Fruit fly (Drosophila melanogaster): ENCODE measurements around the gene Spn28Dc.

The Spn28Dc gene

DNA sequence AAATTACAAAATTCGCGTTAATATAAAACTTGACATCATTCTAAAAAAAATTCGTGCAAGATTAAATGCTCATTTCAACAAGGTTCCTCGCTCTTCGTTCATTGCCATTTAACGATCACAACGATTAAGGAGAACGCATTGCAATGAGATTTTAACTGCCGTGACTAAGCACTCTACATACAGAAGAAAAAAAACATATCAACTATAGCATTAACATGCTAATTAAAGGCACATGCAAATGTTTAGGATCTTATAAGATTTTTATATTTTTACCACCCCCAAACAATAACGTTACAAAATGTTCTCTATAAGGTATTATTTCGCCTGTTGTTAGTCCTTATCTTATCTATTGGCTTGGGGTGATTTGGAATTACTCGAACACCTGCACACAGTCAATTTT is 16.3 kb downstream of the Spn28Dc start:
- TF ChIP-seq Sp1 (GFP tag; optimal IDR thresholded peaks at IDR 0.05): no peak
- TF ChIP-seq Myc (optimal IDR thresholded peaks at IDR 0.05): no peak
- TF ChIP-seq woc (GFP tag; optimal IDR thresholded peaks at IDR 0.05): no peak
- no peak for TF ChIP-seq h (GFP tag; optimal IDR thresholded peaks at IDR 0.05)
- no peak for TF ChIP-seq pan (optimal IDR thresholded peaks at IDR 0.05)
- TF ChIP-seq CG9705 (GFP tag; optimal IDR thresholded peaks at IDR 0.05): no peak
- TF ChIP-seq Hr83 (GFP tag; optimal IDR thresholded peaks at IDR 0.05; ENCODE audit: poor library complexity, severe bottlenecking): no peak
- no peak for TF ChIP-seq Vsx2 (GFP tag; optimal IDR thresholded peaks at IDR 0.05; ENCODE audit: partially characterized antibody)
- no peak for TF ChIP-seq tai (GFP tag; optimal IDR thresholded peaks at IDR 0.05)
- no peak for TF ChIP-seq dsf (GFP tag; optimal IDR thresholded peaks at IDR 0.05; ENCODE audit: borderline replicate concordance)
- TF ChIP-seq psq (GFP tag; optimal IDR thresholded peaks at IDR 0.05): no peak
- TF ChIP-seq N (GFP tag; optimal IDR thresholded peaks at IDR 0.05): no peak

DNA sequence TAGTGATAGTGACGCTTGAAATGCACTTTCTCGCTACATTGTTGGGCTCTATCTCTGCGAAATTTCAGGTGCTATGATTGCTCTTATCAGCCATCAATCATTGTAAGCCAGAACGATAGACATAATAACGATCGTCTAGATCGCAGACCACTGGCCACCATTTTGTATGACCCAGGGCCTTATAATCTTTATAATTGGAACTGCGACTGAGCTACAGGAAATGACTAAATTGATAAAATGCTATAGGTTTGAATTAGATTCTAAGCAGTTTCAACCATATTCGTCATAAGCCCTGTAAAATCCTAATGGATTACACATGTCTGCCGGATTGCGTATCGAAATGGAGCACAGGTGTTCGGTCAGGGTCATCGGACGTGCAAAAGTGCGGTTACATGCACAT is 17.1 kb downstream of the Spn28Dc start:
- no peak for TF ChIP-seq CrebA (GFP tag; optimal IDR thresholded peaks at IDR 0.05; ENCODE audit: borderline replicate concordance)
- no peak for TF ChIP-seq N (GFP tag; optimal IDR thresholded peaks at IDR 0.05)
- TF ChIP-seq Hr78 (GFP tag; optimal IDR thresholded peaks at IDR 0.05): no peak
- TF ChIP-seq br (GFP tag; optimal IDR thresholded peaks at IDR 0.05): no peak
- no peak for TF ChIP-seq Jra (GFP tag; optimal IDR thresholded peaks at IDR 0.05)
- TF ChIP-seq CG9705 (GFP tag; optimal IDR thresholded peaks at IDR 0.05): no peak
- no peak for TF ChIP-seq foxo (GFP tag; optimal IDR thresholded peaks at IDR 0.05)
- TF ChIP-seq GATAd (GFP tag; optimal IDR thresholded peaks at IDR 0.05): no peak
- TF ChIP-seq woc (GFP tag; optimal IDR thresholded peaks at IDR 0.05): no peak
- no peak for TF ChIP-seq Vsx2 (GFP tag; optimal IDR thresholded peaks at IDR 0.05; ENCODE audit: partially characterized antibody)

DNA sequence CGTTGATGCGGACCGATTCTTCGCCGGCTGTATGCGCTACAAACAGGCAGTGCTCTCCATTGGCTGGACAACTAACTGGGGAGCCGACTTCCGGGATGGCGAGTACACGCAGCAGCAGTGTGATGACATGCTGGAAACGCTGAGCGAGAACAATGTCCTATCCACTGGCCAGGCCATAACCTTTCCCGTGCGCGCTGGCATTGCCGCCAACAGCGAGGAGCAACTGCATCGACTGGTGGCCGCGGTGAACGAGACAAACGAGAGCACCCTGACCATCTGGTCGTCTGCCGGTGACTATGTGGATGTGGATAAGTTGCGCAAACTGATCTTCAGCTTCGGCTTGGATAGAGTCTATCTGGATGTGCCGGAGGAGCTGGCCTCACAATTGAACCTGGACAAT is 20.8 kb downstream of the Spn28Dc start:
- TF ChIP-seq Dif (GFP tag; optimal IDR thresholded peaks at IDR 0.05; ENCODE audit: partially characterized antibody) (no peak), fru (GFP tag; optimal IDR thresholded peaks at IDR 0.05) (no peak), dl (GFP tag; optimal IDR thresholded peaks at IDR 0.05; ENCODE audit: insufficient read depth in 1 of 2, partially characterized antibody in 2 of 2) (no peak), dmrt93B (GFP tag; optimal IDR thresholded peaks at IDR 0.05) (no peak), jim (GFP tag; optimal IDR thresholded peaks at IDR 0.05) (no peak), foxo (GFP tag; optimal IDR thresholded peaks at IDR 0.05) (no peak), Hr78 (GFP tag; optimal IDR thresholded peaks at IDR 0.05) (no peak), sage (GFP tag; optimal IDR thresholded peaks at IDR 0.05) (no peak), sv (GFP tag; optimal IDR thresholded peaks at IDR 0.05) (no peak), brk (GFP tag; optimal IDR thresholded peaks at IDR 0.05) (no peak), HLH106 (tag; optimal IDR thresholded peaks at IDR 0.05) (no peak), woc (GFP tag; optimal IDR thresholded peaks at IDR 0.05) (no peak), usp (GFP tag; optimal IDR thresholded peaks at IDR 0.05) (no peak), lola (GFP tag; optimal IDR thresholded peaks at IDR 0.05) (no peak), Hr83 (GFP tag; optimal IDR thresholded peaks at IDR 0.05; ENCODE audit: poor library complexity, severe bottlenecking) (no peak), Rel (GFP tag; optimal IDR thresholded peaks at IDR 0.05) (no peak), Rel (tag; optimal IDR thresholded peaks at IDR 0.05) (no peak), rgr (GFP tag; optimal IDR thresholded peaks at IDR 0.05) (no peak), Dfd (GFP tag; optimal IDR thresholded peaks at IDR 0.05) (no peak)

DNA sequence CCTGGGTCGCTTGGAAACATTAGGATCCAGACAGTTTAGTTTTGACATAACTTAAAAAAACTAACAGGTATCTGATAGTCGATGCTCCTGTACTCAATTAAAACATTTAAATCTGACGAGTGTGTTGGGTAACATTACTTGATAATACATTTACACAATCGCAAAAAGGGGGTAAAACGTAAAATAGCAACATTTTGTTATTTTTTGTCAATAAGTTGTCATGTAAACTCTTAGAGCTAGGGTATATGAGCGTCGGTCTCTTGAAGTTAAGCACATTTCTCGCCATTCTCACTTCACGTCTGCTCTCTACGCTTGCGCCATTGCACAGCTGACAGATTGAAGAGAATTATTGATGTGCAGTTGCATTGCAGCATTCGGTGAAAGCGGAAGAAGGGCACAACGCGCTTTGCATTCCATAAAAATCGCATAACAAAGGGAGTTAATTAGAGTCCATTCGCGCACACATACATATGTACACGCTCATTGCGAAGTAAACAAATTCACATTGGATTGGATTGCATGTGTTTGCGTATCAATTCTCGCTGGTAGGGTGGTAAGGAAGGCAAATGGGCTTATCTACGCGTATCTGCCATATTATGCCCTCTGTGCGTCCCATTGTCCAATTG is 22.0 kb downstream of the Spn28Dc start:
- TF ChIP-seq Vsx2 (GFP tag; optimal IDR thresholded peaks at IDR 0.05; ENCODE audit: partially characterized antibody): peak; percentile 76
- no peak for TF ChIP-seq pan (optimal IDR thresholded peaks at IDR 0.05)
- TF ChIP-seq CrebA (GFP tag; optimal IDR thresholded peaks at IDR 0.05; ENCODE audit: borderline replicate concordance): no peak
- TF ChIP-seq h (GFP tag; optimal IDR thresholded peaks at IDR 0.05): peak; percentile 55
- no peak for TF ChIP-seq Mio (GFP tag; optimal IDR thresholded peaks at IDR 0.05)
- no peak for TF ChIP-seq Hr78 (GFP tag; optimal IDR thresholded peaks at IDR 0.05)
- no peak for TF ChIP-seq sv (GFP tag; optimal IDR thresholded peaks at IDR 0.05)
- TF ChIP-seq dl (GFP tag; optimal IDR thresholded peaks at IDR 0.05; ENCODE audit: insufficient read depth in 1 of 2, partially characterized antibody in 2 of 2): no peak
- no peak for TF ChIP-seq br (GFP tag; optimal IDR thresholded peaks at IDR 0.05)
- TF ChIP-seq ey (GFP tag; optimal IDR thresholded peaks at IDR 0.05): peak; percentile 9
- TF ChIP-seq Jra (GFP tag; optimal IDR thresholded peaks at IDR 0.05): no peak
- TF ChIP-seq woc (GFP tag; optimal IDR thresholded peaks at IDR 0.05): peak; percentile 54
- TF ChIP-seq Rel (GFP tag; optimal IDR thresholded peaks at IDR 0.05): no peak
- TF ChIP-seq Rel (tag; optimal IDR thresholded peaks at IDR 0.05): peak; percentile 54
- TF ChIP-seq OdsH (GFP tag; optimal IDR thresholded peaks at IDR 0.05): peak; percentile 2
- TF ChIP-seq Sp1 (GFP tag; optimal IDR thresholded peaks at IDR 0.05): no peak
- peak; percentile 49 for TF ChIP-seq fru (GFP tag; optimal IDR thresholded peaks at IDR 0.05)
- TF ChIP-seq dsf (GFP tag; optimal IDR thresholded peaks at IDR 0.05; ENCODE audit: borderline replicate concordance): no peak
- peak; percentile 1 for TF ChIP-seq brk (GFP tag; optimal IDR thresholded peaks at IDR 0.05)
- TF ChIP-seq rgr (GFP tag; optimal IDR thresholded peaks at IDR 0.05): peak; percentile 49
- TF ChIP-seq foxo (GFP tag; optimal IDR thresholded peaks at IDR 0.05): peak in 1 of 2 experiments; percentile 46
